Fruit fly (Drosophila melanogaster): ENCODE measurements around the gene kipf.

kipf gene

dm6 chr3R:7886859-7887190, 26.8 kb upstream of the kipf start, which contains the start of gene ArgRS-m (continued):
- TF ChIP-seq CG10321 (GFP tag; IDR thresholded peaks at IDR 0.05), result no peak
- peak; percentile 77 for TF ChIP-seq NFAT (GFP tag; IDR thresholded peaks at IDR 0.05)
- peak; percentile 16 for TF ChIP-seq NK7.1 (GFP tag; optimal IDR thresholded peaks at IDR 0.05)
- peak; percentile 66 for TF ChIP-seq CG30403 (GFP tag; optimal IDR thresholded peaks at IDR 0.05)
- TF ChIP-seq ac (GFP tag; optimal IDR thresholded peaks at IDR 0.05), result no peak
- peak; percentile 38 for TF ChIP-seq lmd (GFP tag; IDR thresholded peaks at IDR 0.05)
- TF ChIP-seq Trl (optimal IDR thresholded peaks at IDR 0.05), result no peak
- TF ChIP-seq Trl (GFP tag; optimal IDR thresholded peaks at IDR 0.05), result peak; percentile 42
- no peak for TF ChIP-seq NC2α (GFP tag; optimal IDR thresholded peaks at IDR 0.05)
- TF ChIP-seq z (GFP tag; IDR thresholded peaks at IDR 0.05), result no peak
- TF ChIP-seq CG1602 (GFP tag; optimal IDR thresholded peaks at IDR 0.05), result peak; percentile 16
- peak; percentile 53 for TF ChIP-seq CG12391 (tag; optimal IDR thresholded peaks at IDR 0.05)
- TF ChIP-seq Lim3 (GFP tag; IDR thresholded peaks at IDR 0.05), result no peak
- no peak for TF ChIP-seq zf30C (GFP tag; optimal IDR thresholded peaks at IDR 0.05)
- TF ChIP-seq CG17829 (tag; optimal IDR thresholded peaks at IDR 0.05), result peak; percentile 45
- TF ChIP-seq CG3065 (GFP tag; optimal IDR thresholded peaks at IDR 0.05), result no peak
- TF ChIP-seq CG15601 (tag; optimal IDR thresholded peaks at IDR 0.05), result no peak
- no peak for TF ChIP-seq CG32772 (GFP tag; IDR thresholded peaks at IDR 0.05)
- TF ChIP-seq Awh (GFP tag; IDR thresholded peaks at IDR 0.05), result no peak
- no peak for TF ChIP-seq CG12299 (tag; optimal IDR thresholded peaks at IDR 0.05)
- TF ChIP-seq aop (GFP tag; IDR thresholded peaks at IDR 0.05), result no peak
- peak; percentile 48 for TF ChIP-seq Scr (GFP tag; IDR thresholded peaks at IDR 0.05; ENCODE audit: partially characterized antibody)
- TF ChIP-seq salm (tag; optimal IDR thresholded peaks at IDR 0.05), result no peak
- TF ChIP-seq CG4854 (GFP tag; optimal IDR thresholded peaks at IDR 0.05), result no peak
- no peak for TF ChIP-seq CG2129 (GFP tag; IDR thresholded peaks at IDR 0.05; ENCODE audit: partially characterized antibody)
- no peak for TF ChIP-seq tll (GFP tag; optimal IDR thresholded peaks at IDR 0.05)
- peak; percentile 58 for TF ChIP-seq CG4617 (GFP tag; optimal IDR thresholded peaks at IDR 0.05; ENCODE audit: borderline replicate concordance)
- TF ChIP-seq crc (GFP tag; optimal IDR thresholded peaks at IDR 0.05), result no peak
- TF ChIP-seq CG11723 (GFP tag; optimal IDR thresholded peaks at IDR 0.05), result peak; percentile 16
- no peak for TF ChIP-seq pnt (GFP tag; optimal IDR thresholded peaks at IDR 0.05)
- no peak for TF ChIP-seq CG17612 (GFP tag; IDR thresholded peaks at IDR 0.05)
- TF ChIP-seq Hr3 (GFP tag; optimal IDR thresholded peaks at IDR 0.05), result peak; percentile 47
- peak; percentile 55 for TF ChIP-seq CG18619 (GFP tag; optimal IDR thresholded peaks at IDR 0.05)
- TF ChIP-seq CG6689 (GFP tag; IDR thresholded peaks at IDR 0.05), result peak; percentile 35; the same call in 1 of the 2 replicates
- no peak for TF ChIP-seq crol (GFP tag; IDR thresholded peaks at IDR 0.05)
- TF ChIP-seq Gug (GFP tag; IDR thresholded peaks at IDR 0.05), result peak; percentile 40; the same call in 2 of the 4 replicates
- TF ChIP-seq yki (optimal IDR thresholded peaks at IDR 0.05), result no peak
- TF ChIP-seq eve (GFP tag; optimal IDR thresholded peaks at IDR 0.05), result no peak
- peak; percentile 36 for TF ChIP-seq eyg (GFP tag; optimal IDR thresholded peaks at IDR 0.05)
- TF ChIP-seq toy (GFP tag; IDR thresholded peaks at IDR 0.05), result 0 out of 2 replicates have a peak, but pooled peaks have one; percentile 5
- TF ChIP-seq ranshi (GFP tag; IDR thresholded peaks at IDR 0.05), result no peak
- TF ChIP-seq pfk (GFP tag; optimal IDR thresholded peaks at IDR 0.05), result no peak
- TF ChIP-seq CG31388 (GFP tag; optimal IDR thresholded peaks at IDR 0.05), result no peak
- no peak for TF ChIP-seq CG4707 (GFP tag; optimal IDR thresholded peaks at IDR 0.05)
- TF ChIP-seq CG1603 (tag; optimal IDR thresholded peaks at IDR 0.05), result peak; percentile 72
- TF ChIP-seq CG6175 (GFP tag; IDR thresholded peaks at IDR 0.05), result 0 out of 3 replicates have a peak, but pooled peaks have one; percentile 40
- TF ChIP-seq CG15269 (tag; optimal IDR thresholded peaks at IDR 0.05), result peak; percentile 45
- TF ChIP-seq bsh (GFP tag; optimal IDR thresholded peaks at IDR 0.05), result peak in 1 of 2 experiments; percentile 13
- TF ChIP-seq CG13296 (GFP tag; optimal IDR thresholded peaks at IDR 0.05), result peak; percentile 33
- no peak for TF ChIP-seq Bgb (GFP tag; IDR thresholded peaks at IDR 0.05; ENCODE audit: partially characterized antibody)
- TF ChIP-seq CG4424 (GFP tag; optimal IDR thresholded peaks at IDR 0.05), result no peak
- no peak for TF ChIP-seq corto (GFP tag; optimal IDR thresholded peaks at IDR 0.05)
